Worm (Caenorhabditis elegans): ENCODE measurements around the gene T25B9.11.
A peak's percentile ranks its signal among the peaks of the same experiment; 100 is the strongest.

The T25B9.11 gene

ce11 chrIV:10757616-10758193 is 6.6 kb upstream of the T25B9.11 start, which contains the start of the genes T25B9.4 and T25B9.6:
Gene T25B9.4 (minus strand): TSS chrIV:10757716.
Gene T25B9.6 (plus strand): TSS chrIV:10758143.
- TF ChIP-seq W03F9.2 (tag; optimal IDR thresholded peaks at IDR 0.05) (no peak), him-1 (tag; optimal IDR thresholded peaks at IDR 0.05) (no peak), dao-5 (tag; optimal IDR thresholded peaks at IDR 0.05) (no peak)

ce11 chrIV:10761344-10761743 is 3.0 kb upstream of the T25B9.11 start, which contains the start of gene ugt-54:
Gene ugt-54 (plus strand): TSS chrIV:10761698.
- TF ChIP-seq him-1 (tag; optimal IDR thresholded peaks at IDR 0.05) (no peak), W03F9.2 (tag; optimal IDR thresholded peaks at IDR 0.05) (no peak), dao-5 (tag; optimal IDR thresholded peaks at IDR 0.05) (no peak)

ce11 chrIV:10765053-10765452 is 747 bp downstream of the T25B9.11 start, which contains the start of gene T25B9.12:
Gene T25B9.12 (plus strand): TSS chrIV:10765353.
- no peak for TF ChIP-seq dao-5 (tag; optimal IDR thresholded peaks at IDR 0.05)
- no peak for TF ChIP-seq him-1 (tag; optimal IDR thresholded peaks at IDR 0.05)
- no peak for TF ChIP-seq W03F9.2 (tag; optimal IDR thresholded peaks at IDR 0.05)

- peak; percentile 71 for TF ChIP-seq W03F9.2 (tag; optimal IDR thresholded peaks at IDR 0.05)
- no peak for TF ChIP-seq dao-5 (tag; optimal IDR thresholded peaks at IDR 0.05)
Observed at ce11 chrIV:10766071-10766470, 1.8 kb downstream of the T25B9.11 start.

ce11 chrIV:10768146-10768636 is 3.9 kb downstream of the T25B9.11 start, which contains the start of gene T25B9.8:
Gene T25B9.8 (minus strand): TSS chrIV:10768196.
- TF ChIP-seq W03F9.2 (tag; optimal IDR thresholded peaks at IDR 0.05) (no peak), him-1 (tag; optimal IDR thresholded peaks at IDR 0.05) (no peak), dao-5 (tag; optimal IDR thresholded peaks at IDR 0.05) (no peak)

- TF ChIP-seq W03F9.2 (tag; optimal IDR thresholded peaks at IDR 0.05) (no peak), him-1 (tag; optimal IDR thresholded peaks at IDR 0.05) (no peak)
Observed at ce11 chrIV:10769353-10769752, 5.0 kb downstream of the T25B9.11 start, which contains the start of gene T25B9.9. Gene T25B9.9 (plus strand): TSS chrIV:10769653.

ce11 chrIV:10771296-10771695 is 7.0 kb downstream of the T25B9.11 start:
- TF ChIP-seq W03F9.2 (tag; optimal IDR thresholded peaks at IDR 0.05), result no peak
- TF ChIP-seq dao-5 (tag; optimal IDR thresholded peaks at IDR 0.05), result no peak
- no peak for TF ChIP-seq him-1 (tag; optimal IDR thresholded peaks at IDR 0.05)

ce11 chrIV:10773811-10774210 is 9.5 kb downstream of the T25B9.11 start, which contains the start of gene inpp-1:
Gene inpp-1 (minus strand): TSS chrIV:10773911.
- no peak for TF ChIP-seq dao-5 (tag; optimal IDR thresholded peaks at IDR 0.05)
- TF ChIP-seq him-1 (tag; optimal IDR thresholded peaks at IDR 0.05), result no peak
- no peak for TF ChIP-seq W03F9.2 (tag; optimal IDR thresholded peaks at IDR 0.05)

ce11 chrIV:10777076-10777475 is 12.8 kb downstream of the T25B9.11 start:
- TF ChIP-seq W03F9.2 (tag; optimal IDR thresholded peaks at IDR 0.05), result no peak
- TF ChIP-seq dao-5 (tag; optimal IDR thresholded peaks at IDR 0.05), result no peak

- no peak for TF ChIP-seq him-1 (tag; optimal IDR thresholded peaks at IDR 0.05)
- no peak for TF ChIP-seq dao-5 (tag; optimal IDR thresholded peaks at IDR 0.05)
- TF ChIP-seq W03F9.2 (tag; optimal IDR thresholded peaks at IDR 0.05), result no peak
Observed at ce11 chrIV:10777600-10777999, 13.3 kb downstream of the T25B9.11 start.

ce11 chrIV:10778582-10778981 is 14.3 kb downstream of the T25B9.11 start:
- TF ChIP-seq W03F9.2 (tag; optimal IDR thresholded peaks at IDR 0.05) (no peak), dao-5 (tag; optimal IDR thresholded peaks at IDR 0.05) (no peak), him-1 (tag; optimal IDR thresholded peaks at IDR 0.05) (no peak)

- TF ChIP-seq W03F9.2 (tag; optimal IDR thresholded peaks at IDR 0.05), result no peak
- TF ChIP-seq dao-5 (tag; optimal IDR thresholded peaks at IDR 0.05), result no peak
- TF ChIP-seq him-1 (tag; optimal IDR thresholded peaks at IDR 0.05), result no peak
Observed at ce11 chrIV:10779328-10779727, 15.0 kb downstream of the T25B9.11 start.

ce11 chrIV:10780583-10780982 is 16.3 kb downstream of the T25B9.11 start, which contains the start of gene swt-3:
Gene swt-3 (minus strand): TSS chrIV:10780683.
- no peak for TF ChIP-seq W03F9.2 (tag; optimal IDR thresholded peaks at IDR 0.05)
- no peak for TF ChIP-seq dao-5 (tag; optimal IDR thresholded peaks at IDR 0.05)
- TF ChIP-seq him-1 (tag; optimal IDR thresholded peaks at IDR 0.05), result no peak

- TF ChIP-seq him-1 (tag; optimal IDR thresholded peaks at IDR 0.05), result no peak
- no peak for TF ChIP-seq W03F9.2 (tag; optimal IDR thresholded peaks at IDR 0.05)
- no peak for TF ChIP-seq dao-5 (tag; optimal IDR thresholded peaks at IDR 0.05)
Observed at ce11 chrIV:10781346-10781745, 17.0 kb downstream of the T25B9.11 start.

ce11 chrIV:10782014-10782413 is 17.7 kb downstream of the T25B9.11 start:
- TF ChIP-seq W03F9.2 (tag; optimal IDR thresholded peaks at IDR 0.05) (no peak), him-1 (tag; optimal IDR thresholded peaks at IDR 0.05) (no peak), dao-5 (tag; optimal IDR thresholded peaks at IDR 0.05) (no peak)
